Worm (Caenorhabditis elegans): ENCODE data around the gene C07G1.7.
A peak's percentile ranks its signal among the peaks of the same experiment; 100 is the strongest.

The C07G1.7 gene

ce11 chrIV:8241312-8241833 lies 29.7 kb upstream of the C07G1.7 start:
- TF ChIP-seq tbx-9 (tag; optimal IDR thresholded peaks at IDR 0.05; ENCODE audit: borderline replicate concordance) (no peak), ztf-18 (tag; optimal IDR thresholded peaks at IDR 0.05) (no peak), nhr-80 (tag; optimal IDR thresholded peaks at IDR 0.05) (peak; percentile 25), Y79H2A.3 (GFP tag; conservative IDR thresholded peaks at IDR 0.05) (no peak), madf-3 (GFP tag; IDR thresholded peaks at IDR 0.05) (no peak), hrde-1 (tag; optimal IDR thresholded peaks at IDR 0.05; ENCODE audit: borderline replicate concordance) (no peak)

ce11 chrIV:8239584-8239983 lies 27.9 kb upstream of the C07G1.7 start:
- TF ChIP-seq D2030.7 (GFP tag; IDR thresholded peaks at IDR 0.05): no peak
- TF ChIP-seq lin-40 (tag; optimal IDR thresholded peaks at IDR 0.05): no peak
- no peak for TF ChIP-seq ama-1 (optimal IDR thresholded peaks at IDR 0.05)
- no peak for TF ChIP-seq ama-1 (GFP tag; optimal IDR thresholded peaks at IDR 0.05)
- no peak for TF ChIP-seq let-607 (tag; optimal IDR thresholded peaks at IDR 0.05)
- no peak for TF ChIP-seq Y79H2A.3 (GFP tag; conservative IDR thresholded peaks at IDR 0.05)
- TF ChIP-seq T07F8.4 (tag; optimal IDR thresholded peaks at IDR 0.05): no peak
- no peak for TF ChIP-seq dox-1 (GFP tag; IDR thresholded peaks at IDR 0.05)
- no peak for TF ChIP-seq F57C9.4 (tag; optimal IDR thresholded peaks at IDR 0.05)
- no peak for TF ChIP-seq mcd-1 (GFP tag; IDR thresholded peaks at IDR 0.05)
- TF ChIP-seq Y67H2A.10 (GFP tag; conservative IDR thresholded peaks at IDR 0.05): no peak
- no peak for TF ChIP-seq lin-54 (GFP tag; optimal IDR thresholded peaks at IDR 0.05)
- no peak for TF ChIP-seq B0336.3 (GFP tag; IDR thresholded peaks at IDR 0.05)

- TF ChIP-seq zfh-2 (GFP tag; conservative IDR thresholded peaks at IDR 0.05): no peak
- TF ChIP-seq sdz-38 (tag; optimal IDR thresholded peaks at IDR 0.05): no peak
- no peak for TF ChIP-seq ZK185.1 (tag; optimal IDR thresholded peaks at IDR 0.05; ENCODE audit: poor library complexity, severe bottlenecking)
- TF ChIP-seq akir-1 (GFP tag; optimal IDR thresholded peaks at IDR 0.05): no peak
- TF ChIP-seq rcor-1 (GFP tag; IDR thresholded peaks at IDR 0.05): no peak
Measured at ce11 chrIV:8236502-8236901, 24.9 kb upstream of the C07G1.7 start, which contains the start of gene nhr-66. TSS of gene nhr-66 (minus strand) at chrIV:8236602.

ce11 chrIV:8235114-8235686 lies 23.6 kb upstream of the C07G1.7 start:
- no peak for TF ChIP-seq let-607 (tag; optimal IDR thresholded peaks at IDR 0.05)
- no peak for TF ChIP-seq ztf-18 (tag; optimal IDR thresholded peaks at IDR 0.05)
- TF ChIP-seq B0019.2 (GFP tag; conservative IDR thresholded peaks at IDR 0.05): no peak
- TF ChIP-seq F23B12.7 (tag; optimal IDR thresholded peaks at IDR 0.05; ENCODE audit: insufficient read depth): no peak
- TF ChIP-seq cebp-2 (GFP tag; IDR thresholded peaks at IDR 0.05): no peak
- TF ChIP-seq chd-7 (tag; optimal IDR thresholded peaks at IDR 0.05): no peak

- no peak for TF ChIP-seq bed-2 (GFP tag; IDR thresholded peaks at IDR 0.05)
- peak; percentile 43 for TF ChIP-seq nhr-80 (tag; optimal IDR thresholded peaks at IDR 0.05)
- TF ChIP-seq madf-8 (GFP tag; conservative IDR thresholded peaks at IDR 0.05): no peak
- no peak for TF ChIP-seq ztf-3 (GFP tag; optimal IDR thresholded peaks at IDR 0.05)
- no peak for TF ChIP-seq F52B5.7 (tag; optimal IDR thresholded peaks at IDR 0.05)
- TF ChIP-seq nhr-120 (GFP tag; IDR thresholded peaks at IDR 0.05): no peak
- no peak for TF ChIP-seq B0336.3 (GFP tag; IDR thresholded peaks at IDR 0.05)
- TF ChIP-seq tbp1 (GFP tag; optimal IDR thresholded peaks at IDR 0.05): no peak
- TF ChIP-seq tlf-1 (GFP tag; optimal IDR thresholded peaks at IDR 0.05): no peak
- no peak for TF ChIP-seq snpc-3.4 (tag; optimal IDR thresholded peaks at IDR 0.05)
- TF ChIP-seq hmg-1.2 (GFP tag; IDR thresholded peaks at IDR 0.05): no peak
- no peak for TF ChIP-seq dpl-1 (GFP tag; optimal IDR thresholded peaks at IDR 0.05)
- TF ChIP-seq lir-1 (GFP tag; conservative IDR thresholded peaks at IDR 0.05): no peak
- TF ChIP-seq lin-26 (GFP tag; IDR thresholded peaks at IDR 0.05): 0 out of 2 replicates have a peak, but pooled peaks have one; percentile 15
- no peak for TF ChIP-seq mxl-1 (tag; optimal IDR thresholded peaks at IDR 0.05)
- TF ChIP-seq ceh-100 (GFP tag; IDR thresholded peaks at IDR 0.05): no peak
- no peak for TF ChIP-seq attf-3 (GFP tag; conservative IDR thresholded peaks at IDR 0.05)
Measured at ce11 chrIV:8234088-8234496, 22.4 kb upstream of the C07G1.7 start.
